Worm (Caenorhabditis elegans) whole organism, early embryonic: ENCODE results near the gene nlp-64.

Experiments used
- ceh-13 ChIP-seq: fragments of 200-800 bp; sonication (Bioruptor generic); optimal IDR thresholded peaks from 2 replicates; lab custom pipeline; 2018; ENCODE audit warnings: mild to moderate bottlenecking, missing genetic modification characterization, missing compliant biosample characterization
- ceh-36 ChIP-seq: sonication (generic microtip); optimal IDR thresholded peaks from 2 replicates; lab custom pipeline; 2016; ENCODE audit warnings: missing genetic modification characterization, inconsistent platforms, missing compliant biosample characterization
- hnd-1 ChIP-seq: sonication (generic microtip); optimal IDR thresholded peaks from 2 replicates; lab custom pipeline; 2016; ENCODE audit warnings: missing genetic modification characterization, missing compliant biosample characterization

nlp-64 gene

ce11 chrX:271509-271908 is 39.6 kb downstream of the nlp-64 start:
- TF ChIP-seq ceh-36 (no peak), ceh-13 (no peak), hnd-1 (tag; lab: Kevin White, UChicago) (no peak)
